Worm (Caenorhabditis elegans) whole organism, L4 larva: ENCODE data around the gene spp-16.

Source experiments
- ama-1 ChIP-seq: fragments of 150-350 bp; optimal IDR thresholded peaks from 2 replicates; lab custom pipeline; 2014; ENCODE audit warnings: inconsistent platforms, mixed read lengths
- mdl-1 ChIP-seq, 2 experiments: fragments of 150-350 bp in 1 of 2; sonication (generic microtip) in 1 of 2; optimal IDR thresholded peaks; 2 replicates each; lab custom pipeline; 2014 to 2017; ENCODE audit warnings: missing biosample characterization in 2 of 2, missing genetic modification characterization in 2 of 2
- nhr-25 ChIP-seq: sonication (generic microtip); optimal IDR thresholded peaks from 2 replicates; lab custom pipeline; 2017; ENCODE audit warnings: missing genetic modification characterization, mild to moderate bottlenecking, missing compliant biosample characterization, antibody characterized with exemption, moderate library complexity, borderline replicate concordance; ENCODE audit not compliant: insufficient read depth
- pha-4 ChIP-seq, 2 experiments: fragments of 150-350 bp in 1 of 2; fragments of 200-800 bp in 1 of 2; sonication (Bioruptor generic) in 1 of 2; IDR thresholded peaks in 1 of 2; optimal IDR thresholded peaks in 1 of 2; 2 replicates each; pipeline versions ENCODE4 v1.3.6 to Lab custom; 2014 to 2022; ENCODE audit warnings: missing genetic modification characterization in 2 of 2, missing genetic modification reagents in 2 of 2, missing biosample characterization in 1 of 2, missing compliant biosample characterization in 1 of 2
- saeg-2 ChIP-seq: fragments of 200-800 bp; sonication (Bioruptor generic); IDR thresholded peaks from 2 replicates; pipeline ENCODE4 v1.3.6; 2022; ENCODE audit warnings: missing genetic modification reagents, missing genetic modification characterization, missing compliant biosample characterization
- unc-39 ChIP-seq: sonication (generic microtip); optimal IDR thresholded peaks from 2 replicates; lab custom pipeline; 2017; ENCODE audit warnings: missing biosample characterization, missing genetic modification characterization
- unc-62 ChIP-seq, 3 experiments: fragments of 150-350 bp in 1 of 3; sonication (generic microtip); optimal IDR thresholded peaks in 2 of 3; peaks in 1 of 3; 1 replicate in 1 of 3; 2 replicates in 2 of 3; lab custom pipeline; 2014 to 2017; ENCODE audit warnings: missing biosample characterization in 3 of 3, missing genetic modification characterization in 3 of 3, missing genetic modification reagents in 3 of 3, missing genotype in 1 of 3

DNA sequence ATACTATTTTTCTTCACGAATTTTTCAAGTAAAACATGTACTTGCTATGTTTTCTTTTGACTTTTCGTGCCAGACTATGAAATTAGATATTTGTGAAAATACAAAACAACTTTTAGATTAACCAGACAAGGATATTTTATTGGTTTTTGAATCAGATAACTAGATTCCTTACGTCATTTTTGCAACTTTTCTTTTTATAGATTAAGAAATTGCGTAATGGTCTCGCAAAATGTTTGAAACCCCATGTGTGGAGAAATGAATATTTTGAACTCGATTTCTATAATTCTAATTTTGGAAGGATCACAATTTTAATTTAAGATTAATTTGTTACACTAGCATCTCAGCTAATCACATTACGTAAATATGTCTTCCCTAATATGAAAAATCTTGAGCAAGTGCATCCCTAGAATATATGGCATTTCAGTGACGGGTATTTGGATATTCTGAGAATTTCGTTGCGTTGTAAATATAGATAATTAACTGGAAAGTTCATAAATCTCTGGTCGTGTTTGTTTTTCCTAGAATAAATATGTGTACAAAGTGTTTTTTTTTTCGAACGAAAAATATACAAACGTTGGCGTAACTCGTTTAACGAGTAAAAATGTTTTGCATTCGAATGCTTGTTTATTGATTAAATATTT lies 38.5 kb downstream of the spp-16 start:
- no peak for TF ChIP-seq mdl-1 (tag; optimal IDR thresholded peaks at IDR 0.05; lab: Kevin White, UChicago)
- TF ChIP-seq unc-62 (GFP tag; optimal IDR thresholded peaks at IDR 0.05 in 1 of 2; lab: Kevin White, UChicago): no peak
- TF ChIP-seq unc-62 (tag; optimal IDR thresholded peaks at IDR 0.05; lab: Kevin White, UChicago): no peak
- no peak for TF ChIP-seq nhr-25 (tag; lab: Kevin White, UChicago)
- TF ChIP-seq saeg-2: no peak
- no peak for TF ChIP-seq ama-1 (lab: Kevin White, UChicago)
- TF ChIP-seq pha-4 (GFP tag; IDR thresholded peaks at IDR 0.05; lab: Robert Waterston, UW): no peak
- TF ChIP-seq pha-4 (tag; optimal IDR thresholded peaks at IDR 0.05; lab: Kevin White, UChicago): no peak
- TF ChIP-seq unc-39 (tag; lab: Kevin White, UChicago): no peak
